Worm (Caenorhabditis elegans) whole organism, young adult: Measurements from ENCODE around the gene alkb-1.

Experiments used
- B0261.1 ChIP-seq: sonication (generic microtip); optimal IDR thresholded peaks from 2 replicates; lab custom pipeline; 2016; ENCODE audit warnings: mild to moderate bottlenecking, missing genetic modification characterization, moderate library complexity, missing compliant biosample characterization
- F23B12.7 ChIP-seq: sonication (generic microtip); optimal IDR thresholded peaks from 2 replicates; lab custom pipeline; 2017; ENCODE audit warnings: missing genetic modification characterization, mild to moderate bottlenecking, missing compliant biosample characterization, antibody characterized with exemption, moderate library complexity; ENCODE audit not compliant: insufficient read depth
- F33H1.4 ChIP-seq: fragments of 200-800 bp; sonication (Bioruptor generic); IDR thresholded peaks from 2 replicates; pipeline ENCODE4 v1.3.6; 2022; ENCODE audit warnings: missing genetic modification reagents, missing genetic modification characterization, missing compliant biosample characterization
- F39B2.1 ChIP-seq: fragments of 200-800 bp; sonication (Bioruptor generic); IDR thresholded peaks from 2 replicates; pipeline ENCODE4 v1.3.6; 2022; ENCODE audit warnings: missing genetic modification reagents, missing genetic modification characterization, missing compliant biosample characterization
- F49E8.2 ChIP-seq: sonication (generic microtip); optimal IDR thresholded peaks from 3 replicates; lab custom pipeline; 2017; ENCODE audit warnings: missing genetic modification characterization, mild to moderate bottlenecking, missing compliant biosample characterization, antibody characterized with exemption, moderate library complexity; ENCODE audit not compliant: insufficient read depth
- K11D2.4 ChIP-seq: fragments of 200-800 bp; sonication (Bioruptor generic); IDR thresholded peaks from 2 replicates; pipeline ENCODE4 v1.3.6; 2022; ENCODE audit warnings: missing genetic modification reagents, missing genetic modification characterization, missing compliant biosample characterization
- Y56A3A.18 ChIP-seq: fragments of 200-800 bp; sonication (Bioruptor generic); IDR thresholded peaks from 2 replicates; pipeline ENCODE4 v1.3.6; 2022; ENCODE audit warnings: missing genetic modification reagents, missing genetic modification characterization, missing compliant biosample characterization
- Y79H2A.3 ChIP-seq: fragments of 200-800 bp; sonication (Bioruptor generic); conservative IDR thresholded peaks from 2 replicates; pipeline ENCODE4 v1.3.6; 2022; ENCODE audit warnings: missing genetic modification reagents, missing genetic modification characterization, missing compliant biosample characterization
- Y95B8A.8 ChIP-seq: fragments of 200-800 bp; sonication (Bioruptor generic); IDR thresholded peaks from 2 replicates; pipeline ENCODE4 v1.3.6; 2022; ENCODE audit warnings: missing genetic modification reagents, missing genetic modification characterization, missing compliant biosample characterization
- aptf-3 ChIP-seq: fragments of 200-800 bp; sonication (Bioruptor generic); IDR thresholded peaks from 2 replicates; pipeline ENCODE4 v1.3.6; 2022; ENCODE audit warnings: missing genetic modification characterization, missing compliant biosample characterization
- atf-7 ChIP-seq: sonication (generic microtip); optimal IDR thresholded peaks from 2 replicates; lab custom pipeline; 2017; ENCODE audit warnings: mild to moderate bottlenecking, missing genetic modification characterization, missing compliant biosample characterization
- athp-1 ChIP-seq: sonication (generic microtip); optimal IDR thresholded peaks from 2 replicates; lab custom pipeline; 2017; ENCODE audit warnings: mild to moderate bottlenecking, missing genetic modification characterization, missing compliant biosample characterization
- attf-3 ChIP-seq: fragments of 200-800 bp; sonication (Bioruptor generic); conservative IDR thresholded peaks from 2 replicates; pipeline ENCODE4 v1.3.6; 2022; ENCODE audit warnings: missing genetic modification reagents, missing genetic modification characterization, missing compliant biosample characterization
- ccch-3 ChIP-seq: fragments of 200-800 bp; sonication (Bioruptor generic); optimal IDR thresholded peaks from 2 replicates; lab custom pipeline; 2018; ENCODE audit warnings: mild to moderate bottlenecking, missing genetic modification characterization, missing compliant biosample characterization
- cebp-2 ChIP-seq: fragments of 200-800 bp; sonication (Bioruptor generic); IDR thresholded peaks from 2 replicates; pipeline ENCODE4 v1.3.6; 2022; ENCODE audit warnings: missing genetic modification characterization, missing compliant biosample characterization
- ceh-27 ChIP-seq: fragments of 200-800 bp; sonication (Bioruptor generic); optimal IDR thresholded peaks from 2 replicates; lab custom pipeline; 2018; ENCODE audit warnings: mild to moderate bottlenecking, missing genetic modification characterization, moderate library complexity, missing compliant biosample characterization
- ceh-40 ChIP-seq: fragments of 200-800 bp; sonication (Bioruptor generic); IDR thresholded peaks from 2 replicates; pipeline ENCODE4 v1.3.6; 2022; ENCODE audit warnings: missing genetic modification characterization, missing compliant biosample characterization
- ceh-79 ChIP-seq: sonication (generic microtip); optimal IDR thresholded peaks from 2 replicates; lab custom pipeline; 2017; ENCODE audit warnings: mild to moderate bottlenecking, missing genetic modification characterization, missing compliant biosample characterization
- chd-7 ChIP-seq: sonication (generic microtip); optimal IDR thresholded peaks from 2 replicates; lab custom pipeline; 2016; ENCODE audit warnings: mild to moderate bottlenecking, missing genetic modification characterization, moderate library complexity, missing compliant biosample characterization
- die-1 ChIP-seq: sonication (generic microtip); optimal IDR thresholded peaks from 2 replicates; lab custom pipeline; 2016; ENCODE audit warnings: missing genotype, mild to moderate bottlenecking, missing genetic modification characterization, missing compliant biosample characterization
- efl-1 ChIP-seq: fragments of 150-350 bp; optimal IDR thresholded peaks from 2 replicates; lab custom pipeline; 2014; ENCODE audit warnings: missing biosample characterization, missing genetic modification reagents, missing genetic modification characterization
- egl-18 ChIP-seq: fragments of 200-800 bp; sonication (Bioruptor generic); IDR thresholded peaks from 2 replicates; pipeline ENCODE4 v1.3.6; 2022; ENCODE audit warnings: missing genetic modification reagents, missing genetic modification characterization, missing compliant biosample characterization
- egl-44 ChIP-seq: fragments of 200-800 bp; sonication (Bioruptor generic); IDR thresholded peaks from 2 replicates; pipeline ENCODE4 v1.3.6; 2022; ENCODE audit warnings: missing genetic modification reagents, missing genetic modification characterization, missing compliant biosample characterization
- egrh-3 ChIP-seq: fragments of 200-800 bp; sonication (Bioruptor generic); IDR thresholded peaks from 2 replicates; pipeline ENCODE4 v1.3.6; 2022; ENCODE audit warnings: missing genetic modification reagents, missing genetic modification characterization, missing compliant biosample characterization
- lin-54 ChIP-seq: fragments of 200-800 bp; sonication (Bioruptor generic); optimal IDR thresholded peaks from 2 replicates; lab custom pipeline; 2018; ENCODE audit warnings: mild to moderate bottlenecking, missing genetic modification characterization, missing compliant biosample characterization
- lsl-1 ChIP-seq: fragments of 200-800 bp; sonication (Bioruptor generic); optimal IDR thresholded peaks from 2 replicates; lab custom pipeline; 2018; ENCODE audit warnings: mild to moderate bottlenecking, missing genetic modification characterization, moderate library complexity, missing compliant biosample characterization
- madf-3 ChIP-seq: fragments of 200-800 bp; sonication (Bioruptor generic); IDR thresholded peaks from 2 replicates; pipeline ENCODE4 v1.3.6; 2022; ENCODE audit warnings: missing genetic modification reagents, missing genetic modification characterization, missing compliant biosample characterization
- mcd-1 ChIP-seq: fragments of 200-800 bp; sonication (Bioruptor generic); IDR thresholded peaks from 2 replicates; pipeline ENCODE4 v1.3.6; 2022; ENCODE audit warnings: missing genetic modification reagents, missing genetic modification characterization, missing compliant biosample characterization
- nfya-1 ChIP-seq: sonication (generic microtip); optimal IDR thresholded peaks from 2 replicates; lab custom pipeline; 2017; ENCODE audit warnings: antibody characterized with exemption, missing compliant biosample characterization, missing genetic modification characterization, borderline replicate concordance; ENCODE audit not compliant: insufficient read depth
- nfyb-1 ChIP-seq: fragments of 200-800 bp; sonication (Bioruptor generic); IDR thresholded peaks from 2 replicates; pipeline ENCODE4 v1.3.6; 2022; ENCODE audit warnings: missing genetic modification reagents, missing genetic modification characterization, missing compliant biosample characterization
- rec-8 ChIP-seq, 2 experiments: sonication (generic microtip); optimal IDR thresholded peaks; 2 replicates each; lab custom pipeline; 2016; ENCODE audit warnings: mild to moderate bottlenecking in 2 of 2, missing genetic modification characterization in 2 of 2, missing genetic modification reagents in 2 of 2, missing genotype in 2 of 2, missing biosample characterization in 1 of 2, missing compliant biosample characterization in 1 of 2, moderate library complexity in 1 of 2
- rpc-1 ChIP-seq, 2 experiments: fragments of 150-350 bp in 1 of 2; sonication (generic microtip) in 1 of 2; optimal IDR thresholded peaks; 2 replicates each; lab custom pipeline; 2014 to 2018; ENCODE audit warnings: missing biosample characterization in 1 of 2, missing genetic modification characterization in 1 of 2, missing genetic modification reagents in 1 of 2, missing genotype in 1 of 2
- sdz-38 ChIP-seq: sonication (generic microtip); optimal IDR thresholded peaks from 2 replicates; lab custom pipeline; 2016; ENCODE audit warnings: missing genotype, missing genetic modification characterization, missing compliant biosample characterization
- sea-2 ChIP-seq: fragments of 200-800 bp; sonication (Bioruptor generic); IDR thresholded peaks from 2 replicates; pipeline ENCODE4 v1.3.6; 2022; ENCODE audit warnings: missing genetic modification characterization, missing compliant biosample characterization
- snpc-1.3 ChIP-seq: sonication (generic microtip); optimal IDR thresholded peaks from 2 replicates; lab custom pipeline; 2017; ENCODE audit warnings: missing genetic modification characterization, mild to moderate bottlenecking, missing compliant biosample characterization, antibody characterized with exemption, moderate library complexity, missing genotype, missing genetic modification reagents; ENCODE audit not compliant: insufficient read depth
- tbp1 ChIP-seq: fragments of 200-800 bp; sonication (Bioruptor generic); optimal IDR thresholded peaks from 2 replicates; lab custom pipeline; 2018; ENCODE audit warnings: mild to moderate bottlenecking, missing genetic modification characterization, missing compliant biosample characterization
- unc-130 ChIP-seq: sonication (generic microtip); optimal IDR thresholded peaks from 2 replicates; lab custom pipeline; 2016; ENCODE audit warnings: missing genetic modification reagents, missing genetic modification characterization, missing compliant biosample characterization

The alkb-1 gene

DNA sequence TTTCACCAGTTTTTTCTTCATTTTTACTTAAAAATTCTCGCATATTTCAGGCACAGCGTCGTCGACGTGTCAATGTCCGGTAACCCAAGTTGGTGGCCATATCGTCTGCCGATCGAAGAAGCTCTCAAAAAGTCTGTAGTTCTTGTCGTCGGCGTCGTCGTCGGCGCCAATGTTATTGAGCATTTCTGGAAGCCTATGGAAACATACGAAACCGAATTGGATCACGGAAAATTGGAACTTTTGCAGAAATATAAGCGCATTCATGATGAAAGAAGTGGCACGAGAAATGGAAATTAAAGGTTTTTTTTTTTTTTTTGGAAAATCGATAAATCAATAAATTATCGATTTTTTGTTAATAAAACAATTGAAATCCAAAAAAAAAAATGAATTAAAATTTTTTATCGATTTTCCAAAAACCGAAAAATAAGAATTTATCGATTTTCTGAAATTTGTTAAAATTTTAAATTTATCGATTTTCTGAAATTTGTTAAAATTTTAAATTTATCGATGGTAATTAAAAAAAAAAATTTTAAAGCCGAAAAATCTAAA is at the start of gene alkb-1:
TSS of gene alkb-1 (plus strand) at position 51 of the 549 bp plus-strand sequence.
- no peak for TF ChIP-seq unc-130
- TF ChIP-seq ceh-40 (GFP tag; lab: Robert Waterston, UW): no peak
- no peak for TF ChIP-seq attf-3 (GFP tag; lab: Robert Waterston, UW)
- TF ChIP-seq ceh-27 (GFP tag; lab: Kevin White, UChicago): no peak
- no peak for TF ChIP-seq aptf-3
- no peak for TF ChIP-seq nfya-1 (tag; lab: Kevin White, UChicago)
- TF ChIP-seq madf-3 (GFP tag; lab: Robert Waterston, UW): no peak
- no peak for TF ChIP-seq egl-18 (GFP tag; lab: Robert Waterston, UW)
- TF ChIP-seq rec-8 (tag; optimal IDR thresholded peaks at IDR 0.05; lab: Kevin White, UChicago): no peak
- no peak for TF ChIP-seq F33H1.4 (GFP tag; lab: Robert Waterston, UW)
- TF ChIP-seq snpc-1.3 (tag; lab: Kevin White, UChicago): no peak
- TF ChIP-seq athp-1: no peak
- TF ChIP-seq chd-7 (tag; lab: Kevin White, UChicago): no peak
- TF ChIP-seq ccch-3: no peak
- no peak for TF ChIP-seq cebp-2
- no peak for TF ChIP-seq egrh-3 (GFP tag; lab: Robert Waterston, UW)
- no peak for TF ChIP-seq Y56A3A.18 (GFP tag; lab: Robert Waterston, UW)
- TF ChIP-seq atf-7: no peak
- TF ChIP-seq F23B12.7 (tag; lab: Kevin White, UChicago): no peak

ce11 chrII:1362423-1362822 is 49.8 kb upstream of the alkb-1 start:
- TF ChIP-seq unc-130 (no peak), egl-44 (GFP tag; lab: Robert Waterston, UW) (no peak), sdz-38 (no peak), rpc-1 (optimal IDR thresholded peaks at IDR 0.05; lab: Kevin White, UChicago) (peak; percentile 26), rpc-1 (tag; optimal IDR thresholded peaks at IDR 0.05; lab: Kevin White, UChicago) (peak; percentile 60), tbp1 (GFP tag; lab: Kevin White, UChicago) (peak; percentile 51)

DNA sequence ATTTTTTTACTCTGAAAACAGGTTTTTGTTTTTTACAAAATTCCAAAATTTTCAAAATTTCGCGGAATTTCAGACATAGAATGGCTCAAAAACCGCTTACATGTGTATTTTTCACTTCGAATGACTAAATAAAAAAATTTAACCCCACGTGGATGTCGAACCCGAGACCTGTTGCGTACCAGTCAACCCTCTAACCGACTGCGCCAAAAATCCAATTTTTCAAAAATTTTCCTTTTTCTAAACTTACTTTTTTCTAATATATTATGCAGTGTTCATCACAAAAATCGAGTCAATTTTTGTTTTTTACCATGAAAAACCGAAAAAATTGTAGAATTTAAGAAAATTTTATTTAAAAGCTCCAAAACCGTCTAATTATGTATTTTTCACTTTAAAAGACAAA is 46.2 kb upstream of the alkb-1 start:
- TF ChIP-seq tbp1 (GFP tag; lab: Kevin White, UChicago) (peak; percentile 69), aptf-3 (no peak), ceh-79 (tag; lab: Kevin White, UChicago) (no peak), Y79H2A.3 (GFP tag; lab: Robert Waterston, UW) (no peak), B0261.1 (tag; lab: Kevin White, UChicago) (peak; percentile 29), rpc-1 (optimal IDR thresholded peaks at IDR 0.05; lab: Kevin White, UChicago) (peak; percentile 19), rpc-1 (tag; optimal IDR thresholded peaks at IDR 0.05; lab: Kevin White, UChicago) (peak; percentile 61)

DNA sequence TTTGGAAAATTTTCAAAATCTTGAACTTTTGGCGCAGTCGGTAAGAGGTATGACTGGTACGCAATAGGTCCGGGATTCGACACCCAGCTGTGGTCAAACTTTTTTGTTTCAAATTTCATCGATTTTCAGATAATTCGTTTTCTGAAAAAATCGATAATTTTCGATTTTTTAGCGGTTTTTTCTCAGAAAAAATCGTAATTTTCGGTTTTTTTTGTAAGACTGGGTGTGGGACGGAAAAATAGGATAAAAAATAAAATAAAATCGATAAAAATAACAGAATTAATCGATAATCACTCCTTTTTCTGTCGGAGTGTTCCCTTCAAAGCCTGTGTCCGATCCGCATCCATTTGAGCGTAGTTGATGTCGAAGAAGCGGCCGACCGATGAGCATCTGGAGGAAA is 43.5 kb upstream of the alkb-1 start:
- no peak for TF ChIP-seq atf-7
- no peak for TF ChIP-seq rpc-1 (optimal IDR thresholded peaks at IDR 0.05; lab: Kevin White, UChicago)
- TF ChIP-seq rpc-1 (tag; optimal IDR thresholded peaks at IDR 0.05; lab: Kevin White, UChicago): peak; percentile 4

DNA sequence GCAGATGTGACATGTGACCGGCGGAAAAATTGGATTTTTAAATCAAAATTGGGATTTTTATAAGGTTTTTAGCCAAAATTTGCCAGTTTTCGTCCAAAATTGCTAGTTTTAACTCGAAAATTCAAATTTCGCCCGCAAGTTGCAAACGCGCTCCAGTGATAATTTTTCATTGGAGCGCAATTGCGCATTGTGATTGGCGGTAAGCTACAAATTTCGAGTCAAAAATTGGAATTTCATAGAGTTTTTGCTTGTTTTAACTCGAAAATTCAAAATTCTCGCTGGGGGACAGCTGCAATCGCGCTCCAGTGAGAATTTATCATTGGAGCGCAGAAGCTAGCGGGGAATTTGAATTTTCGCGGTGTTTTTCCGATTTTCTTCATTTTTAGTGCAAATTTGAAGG is 42.9 kb upstream of the alkb-1 start:
- TF ChIP-seq die-1 (tag; lab: Kevin White, UChicago): no peak
- peak; percentile 26 for TF ChIP-seq F49E8.2 (tag; lab: Kevin White, UChicago)
- TF ChIP-seq sea-2 (GFP tag; lab: Robert Waterston, UW): no peak
- peak; percentile 46 for TF ChIP-seq lsl-1
- no peak for TF ChIP-seq F39B2.1 (GFP tag; lab: Robert Waterston, UW)
- peak; percentile 33 for TF ChIP-seq efl-1
- no peak for TF ChIP-seq Y95B8A.8 (GFP tag; lab: Robert Waterston, UW)
- no peak for TF ChIP-seq nfyb-1 (GFP tag; lab: Robert Waterston, UW)
- TF ChIP-seq mcd-1 (GFP tag; lab: Robert Waterston, UW): peak; percentile 83
- TF ChIP-seq lin-54: peak; percentile 57
- no peak for TF ChIP-seq K11D2.4
